Worm (Caenorhabditis elegans) whole organism, late embryonic: Measurements from ENCODE around the gene ceeh-2.

Experiments
- C08G9.2 ChIP-seq: sonication (generic microtip); optimal IDR thresholded peaks from 2 replicates; lab custom pipeline; 2016; ENCODE audit warnings: mild to moderate bottlenecking, missing genetic modification characterization, moderate library complexity, missing compliant biosample characterization
- C38D4.7 ChIP-seq: fragments of 200-800 bp; sonication (Bioruptor generic); optimal IDR thresholded peaks from 2 replicates; lab custom pipeline; 2018; ENCODE audit warnings: mild to moderate bottlenecking, missing genetic modification characterization, moderate library complexity, missing compliant biosample characterization
- F13H6.1 ChIP-seq: sonication (generic microtip); optimal IDR thresholded peaks from 2 replicates; lab custom pipeline; 2016; ENCODE audit warnings: missing genetic modification characterization, missing compliant biosample characterization
- T23F11.4 ChIP-seq: fragments of 200-800 bp; sonication (Bioruptor generic); optimal IDR thresholded peaks from 2 replicates; lab custom pipeline; 2018; ENCODE audit warnings: mild to moderate bottlenecking, missing genetic modification characterization, missing compliant biosample characterization
- ama-1 ChIP-seq: fragments of 150-350 bp; optimal IDR thresholded peaks from 2 replicates; lab custom pipeline; 2014
- ceh-14 ChIP-seq: sonication (generic microtip); optimal IDR thresholded peaks from 2 replicates; lab custom pipeline; 2016; ENCODE audit warnings: missing genotype, missing genetic modification characterization, missing compliant biosample characterization
- ceh-18 ChIP-seq: sonication (generic microtip); optimal IDR thresholded peaks from 2 replicates; lab custom pipeline; 2016; ENCODE audit warnings: missing genetic modification characterization, missing compliant biosample characterization
- ceh-2 ChIP-seq: sonication (generic microtip); optimal IDR thresholded peaks from 2 replicates; lab custom pipeline; 2016; ENCODE audit warnings: missing genotype, missing genetic modification characterization, missing compliant biosample characterization
- ceh-22 ChIP-seq: sonication (generic microtip); optimal IDR thresholded peaks from 2 replicates; lab custom pipeline; 2017; ENCODE audit warnings: missing biosample characterization, missing genetic modification characterization
- ceh-24 ChIP-seq: sonication (generic microtip); optimal IDR thresholded peaks from 2 replicates; lab custom pipeline; 2016; ENCODE audit warnings: mild to moderate bottlenecking, missing genetic modification characterization, missing compliant biosample characterization
- ceh-30 ChIP-seq: fragments of 150-350 bp; optimal IDR thresholded peaks from 2 replicates; lab custom pipeline; 2014; ENCODE audit warnings: missing biosample characterization, missing genetic modification characterization
- ceh-31 ChIP-seq: sonication (generic microtip); optimal IDR thresholded peaks from 2 replicates; lab custom pipeline; 2016; ENCODE audit warnings: missing genetic modification characterization, missing compliant biosample characterization
- ceh-48 ChIP-seq: sonication (generic microtip); optimal IDR thresholded peaks from 2 replicates; lab custom pipeline; 2016; ENCODE audit warnings: missing genetic modification characterization, inconsistent platforms, missing compliant biosample characterization
- ceh-9 ChIP-seq: sonication (generic microtip); optimal IDR thresholded peaks from 2 replicates; lab custom pipeline; 2016; ENCODE audit warnings: mild to moderate bottlenecking, missing genetic modification characterization, inconsistent platforms, missing compliant biosample characterization
- che-1 ChIP-seq: sonication (generic microtip); optimal IDR thresholded peaks from 2 replicates; lab custom pipeline; 2016; ENCODE audit warnings: mild to moderate bottlenecking, missing genetic modification characterization, missing compliant biosample characterization
- dmd-4 ChIP-seq: sonication (generic microtip); optimal IDR thresholded peaks from 2 replicates; lab custom pipeline; 2016; ENCODE audit warnings: borderline replicate concordance, missing genetic modification characterization, missing compliant biosample characterization
- dve-1 ChIP-seq: sonication (generic microtip); optimal IDR thresholded peaks from 2 replicates; lab custom pipeline; 2017; ENCODE audit warnings: antibody characterized with exemption, mild to moderate bottlenecking, missing genetic modification characterization, missing compliant biosample characterization
- ets-4 ChIP-seq: sonication (generic microtip); optimal IDR thresholded peaks from 2 replicates; lab custom pipeline; 2016; ENCODE audit warnings: missing genetic modification characterization, missing compliant biosample characterization
- fkh-10 ChIP-seq: fragments of 150-350 bp; optimal IDR thresholded peaks from 2 replicates; lab custom pipeline; 2014; ENCODE audit warnings: missing biosample characterization, missing genetic modification reagents, missing genetic modification characterization
- fkh-6 ChIP-seq: sonication (generic microtip); optimal IDR thresholded peaks from 2 replicates; lab custom pipeline; 2016; ENCODE audit warnings: missing genetic modification characterization, missing compliant biosample characterization
- hlh-13 ChIP-seq: fragments of 200-800 bp; sonication (Bioruptor generic); optimal IDR thresholded peaks from 2 replicates; lab custom pipeline; 2018; ENCODE audit warnings: mild to moderate bottlenecking, missing genetic modification characterization, missing compliant biosample characterization
- hlh-15 ChIP-seq: sonication (generic microtip); optimal IDR thresholded peaks from 2 replicates; lab custom pipeline; 2016; ENCODE audit warnings: missing genetic modification characterization, missing compliant biosample characterization
- hlh-8 ChIP-seq: sonication (generic microtip); optimal IDR thresholded peaks from 2 replicates; lab custom pipeline; 2016; ENCODE audit warnings: missing genotype, missing genetic modification characterization, missing compliant biosample characterization
- lin-11 ChIP-seq: fragments of 200-800 bp; sonication (Bioruptor generic); optimal IDR thresholded peaks from 2 replicates; lab custom pipeline; 2018; ENCODE audit warnings: mild to moderate bottlenecking, missing genetic modification characterization, missing compliant biosample characterization
- madf-2 ChIP-seq: sonication (generic microtip); optimal IDR thresholded peaks from 2 replicates; lab custom pipeline; 2017; ENCODE audit warnings: missing genetic modification characterization, missing compliant biosample characterization
- nfya-1 ChIP-seq: sonication (generic microtip); optimal IDR thresholded peaks from 2 replicates; lab custom pipeline; 2017; ENCODE audit warnings: missing genetic modification characterization, mild to moderate bottlenecking, missing compliant biosample characterization, antibody characterized with exemption, moderate library complexity
- nhr-11 ChIP-seq: fragments of 150-350 bp; optimal IDR thresholded peaks from 2 replicates; lab custom pipeline; 2014; ENCODE audit warnings: missing biosample characterization, missing genetic modification characterization
- nhr-232 ChIP-seq: sonication (generic microtip); optimal IDR thresholded peaks from 2 replicates; lab custom pipeline; 2016; ENCODE audit warnings: missing genetic modification characterization, missing compliant biosample characterization
- npax-4 ChIP-seq: sonication (generic microtip); optimal IDR thresholded peaks from 2 replicates; lab custom pipeline; 2016; ENCODE audit warnings: missing genetic modification characterization, missing compliant biosample characterization
- odd-2 ChIP-seq: sonication (generic microtip); optimal IDR thresholded peaks from 2 replicates; lab custom pipeline; 2017; ENCODE audit warnings: antibody characterized with exemption, mild to moderate bottlenecking, missing genetic modification characterization, missing compliant biosample characterization
- pat-9 ChIP-seq: fragments of 200-800 bp; sonication (Bioruptor generic); optimal IDR thresholded peaks from 2 replicates; lab custom pipeline; 2018; ENCODE audit warnings: mild to moderate bottlenecking, missing genetic modification characterization, moderate library complexity, missing compliant biosample characterization
- pax-1 ChIP-seq: fragments of 150-350 bp; optimal IDR thresholded peaks from 2 replicates; lab custom pipeline; 2014; ENCODE audit warnings: missing biosample characterization, missing genetic modification characterization
- pha-2 ChIP-seq: sonication (generic microtip); optimal IDR thresholded peaks from 2 replicates; lab custom pipeline; 2017; ENCODE audit warnings: mild to moderate bottlenecking, missing genetic modification characterization, missing compliant biosample characterization
- pha-4 ChIP-seq: fragments of 150-350 bp; optimal IDR thresholded peaks from 2 replicates; lab custom pipeline; 2018; ENCODE audit warnings: missing biosample characterization, missing genetic modification reagents, missing genetic modification characterization
- pros-1 ChIP-seq: fragments of 150-350 bp; optimal IDR thresholded peaks from 2 replicates; lab custom pipeline; 2014; ENCODE audit warnings: missing biosample characterization, missing genetic modification reagents, missing genetic modification characterization
- ref-2 ChIP-seq: sonication (generic microtip); optimal IDR thresholded peaks from 2 replicates; lab custom pipeline; 2016; ENCODE audit warnings: missing genetic modification characterization, missing compliant biosample characterization
- sdc-2 ChIP-seq: sonication (generic microtip); optimal IDR thresholded peaks from 2 replicates; lab custom pipeline; 2016; ENCODE audit warnings: missing genotype, missing genetic modification characterization, missing compliant biosample characterization
- sox-2 ChIP-seq: fragments of 200-800 bp; sonication (Bioruptor generic); IDR thresholded peaks from 2 replicates; pipeline ENCODE4 v1.3.6; 2022; ENCODE audit warnings: missing genetic modification reagents, missing genetic modification characterization, missing compliant biosample characterization
- tbx-2 ChIP-seq: sonication (generic microtip); optimal IDR thresholded peaks from 2 replicates; lab custom pipeline; 2016; ENCODE audit warnings: missing genetic modification characterization, missing compliant biosample characterization
- tbx-7 ChIP-seq: sonication (generic microtip); optimal IDR thresholded peaks from 2 replicates; lab custom pipeline; 2016; ENCODE audit warnings: missing genotype, missing genetic modification characterization, missing compliant biosample characterization
- unc-3 ChIP-seq, 2 experiments: fragments of 200-800 bp in 1 of 2; sonication (Bioruptor generic) in 1 of 2; sonication (generic microtip) in 1 of 2; conservative IDR thresholded peaks in 1 of 2; optimal IDR thresholded peaks in 1 of 2; 2 replicates each; pipeline versions ENCODE4 v1.3.6 to Lab custom; 2016 to 2022; ENCODE audit warnings: missing compliant biosample characterization in 2 of 2, missing genetic modification characterization in 2 of 2, missing genetic modification reagents in 1 of 2
- unc-42 ChIP-seq: sonication (generic microtip); optimal IDR thresholded peaks from 2 replicates; lab custom pipeline; 2016; ENCODE audit warnings: missing genotype, missing genetic modification characterization, missing compliant biosample characterization
- unc-55 ChIP-seq: sonication (generic microtip); optimal IDR thresholded peaks from 2 replicates; lab custom pipeline; 2017; ENCODE audit warnings: missing biosample characterization, missing genetic modification reagents, missing genetic modification characterization
- zip-5 ChIP-seq: sonication (generic microtip); optimal IDR thresholded peaks from 2 replicates; lab custom pipeline; 2016; ENCODE audit warnings: missing genetic modification characterization, missing compliant biosample characterization
- ztf-16 ChIP-seq: sonication (generic microtip); optimal IDR thresholded peaks from 2 replicates; lab custom pipeline; 2017; ENCODE audit warnings: missing genetic modification characterization, missing compliant biosample characterization

Gene ceeh-2

ce11 chrV:10355773-10356335 is 1.8 kb downstream of the ceeh-2 start, which contains the start of gene sluh-7 (continued):
- TF ChIP-seq sdc-2 (tag; lab: Kevin White, UChicago) (peak; percentile 36), ceh-18 (tag; lab: Kevin White, UChicago) (peak; percentile 32)

- TF ChIP-seq ceh-48: no peak
- no peak for TF ChIP-seq odd-2 (tag; lab: Kevin White, UChicago)
- TF ChIP-seq hlh-8: no peak
- no peak for TF ChIP-seq sox-2 (GFP tag; lab: Robert Waterston, UW)
- TF ChIP-seq tbx-2 (tag; lab: Kevin White, UChicago): peak; percentile 15
- no peak for TF ChIP-seq lin-11 (tag; lab: Kevin White, UChicago)
- no peak for TF ChIP-seq ceh-24
- TF ChIP-seq ceh-14: no peak
- TF ChIP-seq ztf-16 (tag; lab: Kevin White, UChicago): no peak
- TF ChIP-seq ceh-22: no peak
- TF ChIP-seq ref-2 (tag; lab: Kevin White, UChicago): no peak
- TF ChIP-seq hlh-15: no peak
- TF ChIP-seq C38D4.7 (GFP tag; lab: Kevin White, UChicago): no peak
- TF ChIP-seq C08G9.2 (tag; lab: Kevin White, UChicago): no peak
- TF ChIP-seq pax-1: no peak
- TF ChIP-seq nfya-1 (tag; lab: Kevin White, UChicago): peak; percentile 58
- TF ChIP-seq ceh-31 (tag; lab: Kevin White, UChicago): peak; percentile 48
- no peak for TF ChIP-seq ceh-30 (tag; lab: Kevin White, UChicago)
- no peak for TF ChIP-seq pha-4 (tag; lab: Kevin White, UChicago)
- TF ChIP-seq unc-3 (GFP tag; conservative IDR thresholded peaks at IDR 0.05; lab: Robert Waterston, UW): no peak
- no peak for TF ChIP-seq unc-3 (tag; optimal IDR thresholded peaks at IDR 0.05; lab: Kevin White, UChicago)
- no peak for TF ChIP-seq hlh-13
- no peak for TF ChIP-seq T23F11.4 (GFP tag; lab: Kevin White, UChicago)
- TF ChIP-seq madf-2: no peak
- no peak for TF ChIP-seq pros-1 (tag; lab: Kevin White, UChicago)
- TF ChIP-seq dmd-4 (tag; lab: Kevin White, UChicago): no peak
- TF ChIP-seq fkh-6 (tag; lab: Kevin White, UChicago): no peak
- TF ChIP-seq tbx-7 (tag; lab: Kevin White, UChicago): peak; percentile 8
- TF ChIP-seq ama-1 (lab: Kevin White, UChicago): no peak
- peak; percentile 7 for TF ChIP-seq unc-42 (tag; lab: Kevin White, UChicago)
- no peak for TF ChIP-seq dve-1 (tag; lab: Kevin White, UChicago)
- TF ChIP-seq ets-4 (tag; lab: Kevin White, UChicago): no peak
- no peak for TF ChIP-seq pat-9 (tag; lab: Kevin White, UChicago)
- TF ChIP-seq ceh-9: no peak
- no peak for TF ChIP-seq fkh-10
- TF ChIP-seq ceh-18 (tag; lab: Kevin White, UChicago): no peak
Measured at ce11 chrV:10352928-10353427, 4.7 kb downstream of the ceeh-2 start, which contains the start of gene nol-56. nol-56 (minus strand) TSS chrV:10352978.

DNA sequence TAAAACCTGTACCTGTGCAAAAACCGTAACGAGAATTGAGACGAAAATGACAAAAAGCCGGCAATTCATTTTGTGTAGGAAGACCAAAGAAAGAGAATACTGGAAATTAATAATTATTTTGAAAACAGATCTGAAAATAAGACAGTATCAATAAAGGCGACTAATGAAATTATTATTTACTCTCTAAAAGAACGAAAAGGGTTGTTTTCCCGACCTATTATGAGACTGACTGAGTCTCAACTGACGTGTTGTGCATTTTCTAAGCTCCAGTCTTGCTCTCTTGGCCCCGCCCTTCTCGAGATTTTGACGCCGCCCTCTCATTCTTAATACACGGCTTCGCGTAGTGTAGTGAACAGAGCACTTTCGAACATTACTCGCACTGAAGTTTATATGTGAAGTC is 7.6 kb downstream of the ceeh-2 start, which contains the start of gene K07C5.9:
Gene K07C5.9 (minus strand): TSS at position 101 of the 400 bp plus-strand sequence.
- TF ChIP-seq che-1 (tag; lab: Kevin White, UChicago) (no peak), pat-9 (tag; lab: Kevin White, UChicago) (no peak), fkh-10 (no peak), pha-2 (no peak), unc-55 (GFP tag; lab: Kevin White, UChicago) (no peak), ama-1 (lab: Kevin White, UChicago) (no peak), ets-4 (tag; lab: Kevin White, UChicago) (no peak), ceh-18 (tag; lab: Kevin White, UChicago) (no peak), nhr-232 (tag; lab: Kevin White, UChicago) (no peak), nhr-11 (no peak), odd-2 (tag; lab: Kevin White, UChicago) (no peak), pha-4 (tag; lab: Kevin White, UChicago) (no peak), ref-2 (tag; lab: Kevin White, UChicago) (no peak), zip-5 (tag; lab: Kevin White, UChicago) (no peak), npax-4 (tag; lab: Kevin White, UChicago) (no peak), F13H6.1 (tag; lab: Kevin White, UChicago) (no peak), ceh-2 (tag; lab: Kevin White, UChicago) (no peak), sdc-2 (tag; lab: Kevin White, UChicago) (no peak)
